Worm (Caenorhabditis elegans): Measurements from ENCODE around the gene alh-3.
"Not testable (repeated sequence)": the region's sequence is repeated elsewhere in the genome, so short reads cannot be mapped to it uniquely, and the experiment has no call there.

alh-3 gene

DNA sequence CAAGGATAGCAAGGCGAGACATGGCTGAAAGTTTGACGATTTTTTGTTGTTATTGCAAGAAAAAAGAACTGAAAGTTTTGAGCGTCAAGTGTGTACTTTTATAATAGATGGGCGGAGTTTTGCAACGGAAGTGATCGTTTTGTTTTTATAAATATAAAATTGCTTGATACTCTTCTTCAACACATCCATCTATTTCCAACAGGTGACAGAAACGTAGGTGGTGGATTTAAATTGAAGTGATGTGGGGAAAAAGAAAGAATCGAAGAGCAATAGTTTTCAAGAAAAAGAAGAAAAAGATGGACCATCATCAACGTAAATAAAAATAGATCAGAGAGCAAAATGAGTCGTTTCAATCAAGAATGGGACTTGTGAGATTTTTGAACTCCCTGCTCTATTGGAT lies 44.6 kb downstream of the alh-3 start, which contains the start of gene ttr-17:
Gene ttr-17, minus strand, starts transcription at position 24 of the 400 bp plus-strand sequence.
- TF ChIP-seq sma-9 (GFP tag; optimal IDR thresholded peaks at IDR 0.05) (peak; percentile 50), sma-9 (tag; optimal IDR thresholded peaks at IDR 0.05) (no peak), F13H6.1 (tag; optimal IDR thresholded peaks at IDR 0.05) (peak; percentile 54), crh-2 (tag; optimal IDR thresholded peaks at IDR 0.05) (no peak), ama-1 (optimal IDR thresholded peaks at IDR 0.05) (peak; percentile 54), gmeb-1 (tag; optimal IDR thresholded peaks at IDR 0.05) (no peak), ceh-82 (tag; optimal IDR thresholded peaks at IDR 0.05) (no peak), blmp-1 (tag; optimal IDR thresholded peaks at IDR 0.05; ENCODE audit: insufficient read depth) (no peak), nhr-6 (tag; optimal IDR thresholded peaks at IDR 0.05) (no peak), sem-4 (tag; optimal IDR thresholded peaks at IDR 0.05) (no peak), lin-13 (GFP tag; optimal IDR thresholded peaks at IDR 0.05) (no peak), Y55F3AM.14 (GFP tag; optimal IDR thresholded peaks at IDR 0.05) (no peak), mdl-1 (tag; optimal IDR thresholded peaks at IDR 0.05) (no peak), nhr-129 (tag; optimal IDR thresholded peaks at IDR 0.05) (no peak), C34F6.9 (tag; optimal IDR thresholded peaks at IDR 0.05) (peak; percentile 7), lsy-2 (tag; optimal IDR thresholded peaks at IDR 0.05) (peak in 1 of 2 experiments; percentile 43), elt-3 (tag; optimal IDR thresholded peaks at IDR 0.05) (no peak), snpc-4 (tag; optimal IDR thresholded peaks at IDR 0.05) (no peak), elt-1 (tag; optimal IDR thresholded peaks at IDR 0.05) (no peak), dmd-4 (tag; optimal IDR thresholded peaks at IDR 0.05) (no peak), skn-1 (tag; optimal IDR thresholded peaks at IDR 0.05) (no peak)

DNA sequence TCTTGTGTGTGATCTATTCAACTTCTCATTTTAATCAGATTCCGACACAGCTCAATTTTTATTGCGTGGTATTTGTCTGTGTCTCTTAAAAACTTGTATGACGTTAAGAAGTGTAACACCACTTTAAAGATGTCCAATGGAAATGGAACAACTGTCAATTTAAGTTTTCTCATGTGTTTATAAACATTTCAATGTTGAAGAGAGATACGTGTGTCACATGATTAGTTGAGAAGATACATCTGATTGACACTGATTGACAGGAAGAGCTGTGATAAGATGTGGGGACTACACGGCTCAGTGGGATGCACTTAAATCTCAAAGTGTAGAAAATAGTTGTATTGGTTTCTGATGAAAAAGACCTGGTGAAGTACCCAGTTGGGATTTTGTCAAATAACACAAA lies 45.9 kb downstream of the alh-3 start:
- TF ChIP-seq lin-11 (tag; optimal IDR thresholded peaks at IDR 0.05) (no peak), ztf-4 (tag; optimal IDR thresholded peaks at IDR 0.05) (peak; percentile 62), C34F6.9 (tag; optimal IDR thresholded peaks at IDR 0.05) (peak; percentile 59), lin-39 (tag; optimal IDR thresholded peaks at IDR 0.05) (no peak), nhr-11 (tag; optimal IDR thresholded peaks at IDR 0.05) (no peak), unc-55 (GFP tag; optimal IDR thresholded peaks at IDR 0.05) (no peak), nhr-237 (tag; optimal IDR thresholded peaks at IDR 0.05) (no peak), zag-1 (tag; optimal IDR thresholded peaks at IDR 0.05) (no peak), R02D3.7 (tag; optimal IDR thresholded peaks at IDR 0.05) (no peak), fos-1 (tag; optimal IDR thresholded peaks at IDR 0.05) (no peak), unc-62 (GFP tag; optimal IDR thresholded peaks at IDR 0.05) (peak; percentile 79), ztf-11 (tag; optimal IDR thresholded peaks at IDR 0.05) (no peak), lsy-2 (tag; optimal IDR thresholded peaks at IDR 0.05) (peak in 1 of 2 experiments; percentile 77), aly-2 (tag; optimal IDR thresholded peaks at IDR 0.05) (no peak), unc-39 (tag; optimal IDR thresholded peaks at IDR 0.05) (no peak), F13H6.1 (tag; optimal IDR thresholded peaks at IDR 0.05) (peak; percentile 84), nhr-25 (tag; optimal IDR thresholded peaks at IDR 0.05) (no peak), nhr-129 (tag; optimal IDR thresholded peaks at IDR 0.05) (peak; percentile 87), nhr-6 (tag; optimal IDR thresholded peaks at IDR 0.05) (peak; percentile 67), sma-9 (GFP tag; optimal IDR thresholded peaks at IDR 0.05) (peak; percentile 72), sma-9 (tag; optimal IDR thresholded peaks at IDR 0.05) (no peak), blmp-1 (tag; optimal IDR thresholded peaks at IDR 0.05; ENCODE audit: insufficient read depth) (no peak), nhr-12 (tag; optimal IDR thresholded peaks at IDR 0.05) (no peak), peb-1 (tag; optimal IDR thresholded peaks at IDR 0.05) (no peak), mab-5 (tag; optimal IDR thresholded peaks at IDR 0.05) (peak; percentile 58), gmeb-1 (tag; optimal IDR thresholded peaks at IDR 0.05) (no peak), ztf-1 (GFP tag; conservative IDR thresholded peaks at IDR 0.05) (no peak)

DNA sequence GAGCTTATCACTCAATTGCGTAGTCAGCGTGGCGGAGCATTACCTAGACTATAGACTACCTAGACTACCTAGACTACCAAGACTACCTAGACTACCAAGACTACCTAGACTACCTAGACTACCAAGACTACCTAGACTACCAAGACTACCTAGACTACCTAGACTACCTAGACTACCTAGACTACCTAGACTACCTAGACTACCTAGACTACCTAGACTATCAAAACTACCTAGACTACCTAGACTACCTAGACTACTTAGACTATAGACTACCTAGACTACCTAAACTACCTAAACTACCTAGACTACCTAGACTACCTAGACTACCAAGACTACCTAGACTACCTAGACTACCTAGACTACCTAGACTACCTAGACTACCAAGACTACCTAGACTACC lies 48.5 kb downstream of the alh-3 start:
- not testable (repeated sequence) for TF ChIP-seq sma-9 (GFP tag; optimal IDR thresholded peaks at IDR 0.05)
- TF ChIP-seq sma-9 (tag; optimal IDR thresholded peaks at IDR 0.05) (peak; percentile 59), nhr-237 (tag; optimal IDR thresholded peaks at IDR 0.05) (peak; percentile 76)
